Fruit fly (Drosophila melanogaster): ENCODE results near the gene Ski6.

Gene Ski6

DNA sequence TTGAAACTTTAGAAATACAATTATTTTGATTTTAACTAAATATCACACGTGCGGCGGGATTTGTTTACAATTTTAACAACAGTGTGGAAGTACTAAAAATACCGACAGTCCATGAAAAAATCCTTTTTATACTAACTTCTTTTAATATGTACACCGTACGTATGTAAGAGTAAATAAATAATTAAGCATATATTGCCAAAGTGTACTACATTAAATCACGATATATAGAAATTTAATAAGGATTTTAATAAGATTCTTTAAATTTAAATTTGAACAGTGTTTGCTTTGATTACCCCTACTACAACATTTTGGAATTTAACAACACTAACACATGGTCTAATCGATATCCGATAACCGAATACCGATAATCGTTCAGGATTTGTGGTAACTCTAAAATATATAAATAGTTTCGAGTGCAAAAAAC lies at the start of gene Ski6, which contains the start of gene CG16812 (continued):
- TF ChIP-seq CG11560 (tag; IDR thresholded peaks at IDR 0.05) (no peak), Atf6 (GFP tag; IDR thresholded peaks at IDR 0.05) (peak; percentile 66), Ets97D (GFP tag; optimal IDR thresholded peaks at IDR 0.05) (peak; percentile 45), CG16863 (GFP tag; optimal IDR thresholded peaks at IDR 0.05) (no peak), CG15073 (GFP tag; optimal IDR thresholded peaks at IDR 0.05) (no peak), CG9797 (GFP tag; optimal IDR thresholded peaks at IDR 0.05) (peak; percentile 67), Rfx (GFP tag; IDR thresholded peaks at IDR 0.05) (peak; percentile 73), CG5180 (GFP tag; optimal IDR thresholded peaks at IDR 0.05) (no peak), CG12391 (tag; optimal IDR thresholded peaks at IDR 0.05) (peak; percentile 89), gsb-n (tag; optimal IDR thresholded peaks at IDR 0.05) (peak; percentile 68), CG16815 (GFP tag; optimal IDR thresholded peaks at IDR 0.05) (peak; percentile 60), CG11695 (GFP tag; IDR thresholded peaks at IDR 0.05) (peak; percentile 48; the same call in 1 of the 3 replicates), CG6854 (GFP tag; optimal IDR thresholded peaks at IDR 0.05) (no peak), CG16779 (GFP tag; IDR thresholded peaks at IDR 0.05) (peak; percentile 23; the same call in 1 of the 2 replicates), E2f2 (GFP tag; IDR thresholded peaks at IDR 0.05) (peak; percentile 58; the same call in 1 of the 2 replicates), Sry-β (GFP tag; optimal IDR thresholded peaks at IDR 0.05) (no peak), pzg (GFP tag; optimal IDR thresholded peaks at IDR 0.05) (peak; percentile 61), fd96Cb (tag; optimal IDR thresholded peaks at IDR 0.05) (peak; percentile 61), NfI (GFP tag; optimal IDR thresholded peaks at IDR 0.05) (peak; percentile 58), CG6254 (GFP tag; optimal IDR thresholded peaks at IDR 0.05) (no peak), Nf-YA (GFP tag; IDR thresholded peaks at IDR 0.05) (0 out of 2 replicates have a peak, but pooled peaks have one; percentile 4), CG4424 (GFP tag; optimal IDR thresholded peaks at IDR 0.05) (peak; percentile 63), HmgZ (tag; optimal IDR thresholded peaks at IDR 0.05) (peak; percentile 75), cad (GFP tag; optimal IDR thresholded peaks at IDR 0.05) (no peak), bcd (GFP tag; optimal IDR thresholded peaks at IDR 0.05) (peak; percentile 49), CG3163 (GFP tag; optimal IDR thresholded peaks at IDR 0.05) (no peak), CG10147 (GFP tag; optimal IDR thresholded peaks at IDR 0.05) (no peak), HLHmδ (GFP tag; optimal IDR thresholded peaks at IDR 0.05) (no peak), mam (GFP tag; optimal IDR thresholded peaks at IDR 0.05) (no peak), zen2 (GFP tag; IDR thresholded peaks at IDR 0.05; ENCODE audit: partially characterized antibody) (no peak), CG3065 (GFP tag; optimal IDR thresholded peaks at IDR 0.05) (peak; percentile 10), ash1 (GFP tag; optimal IDR thresholded peaks at IDR 0.05) (no peak), CG1832 (GFP tag; optimal IDR thresholded peaks at IDR 0.05) (no peak), CG17829 (tag; optimal IDR thresholded peaks at IDR 0.05) (peak; percentile 87), jigr1 (GFP tag; IDR thresholded peaks at IDR 0.05) (no peak), CG13775 (GFP tag; optimal IDR thresholded peaks at IDR 0.05) (peak; percentile 65), CG1602 (GFP tag; optimal IDR thresholded peaks at IDR 0.05) (peak; percentile 60), CG4282 (GFP tag; optimal IDR thresholded peaks at IDR 0.05) (no peak), nmo (GFP tag; optimal IDR thresholded peaks at IDR 0.05) (peak; percentile 84), otp (GFP tag; IDR thresholded peaks at IDR 0.05) (no peak), gfzf (GFP tag; optimal IDR thresholded peaks at IDR 0.05) (peak; percentile 58), Bdp1 (GFP tag; optimal IDR thresholded peaks at IDR 0.05) (no peak), jing (GFP tag; optimal IDR thresholded peaks at IDR 0.05) (no peak), CG4617 (GFP tag; optimal IDR thresholded peaks at IDR 0.05; ENCODE audit: borderline replicate concordance) (peak; percentile 65), CG15269 (tag; optimal IDR thresholded peaks at IDR 0.05) (peak; percentile 83), CG4360 (GFP tag; IDR thresholded peaks at IDR 0.05) (no peak), CG10959 (GFP tag; IDR thresholded peaks at IDR 0.05) (no peak), sima (GFP tag; optimal IDR thresholded peaks at IDR 0.05) (no peak), nom (GFP tag; optimal IDR thresholded peaks at IDR 0.05) (no peak), CTCF (GFP tag; optimal IDR thresholded peaks at IDR 0.05) (no peak), CG2199 (GFP tag; IDR thresholded peaks at IDR 0.05) (no peak), cas (GFP tag; IDR thresholded peaks at IDR 0.05) (peak; percentile 73)

Measured in whole organism, embryonic.